Worm (Caenorhabditis elegans): ENCODE data around the gene sfxn-1.5.

The sfxn-1.5 gene

DNA sequence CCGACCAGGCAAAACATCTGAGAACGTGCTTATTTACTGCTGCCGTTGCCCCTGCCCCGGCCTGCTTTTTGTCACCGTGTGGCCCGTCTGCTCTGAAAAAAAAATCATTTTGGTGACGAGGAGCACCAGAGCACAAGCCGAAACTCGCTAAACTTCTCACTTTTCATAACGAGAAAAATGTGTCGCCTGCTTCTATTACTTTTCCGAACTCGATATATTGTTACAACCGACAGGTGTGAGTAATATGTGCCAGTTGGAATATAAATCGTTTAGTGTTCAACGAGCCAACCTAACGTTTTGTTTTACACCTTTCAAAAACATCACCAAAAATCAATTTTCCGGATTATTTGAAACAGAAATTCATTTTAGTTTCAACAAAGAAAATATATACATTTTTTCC, 23.7 kb downstream of the sfxn-1.5 start:
- TF ChIP-seq unc-39 (tag; optimal IDR thresholded peaks at IDR 0.05) (no peak), fos-1 (tag; optimal IDR thresholded peaks at IDR 0.05) (no peak), nhr-12 (tag; optimal IDR thresholded peaks at IDR 0.05) (no peak), elt-2 (tag; optimal IDR thresholded peaks at IDR 0.05) (no peak), elt-3 (tag; optimal IDR thresholded peaks at IDR 0.05) (no peak), ceh-16 (tag; optimal IDR thresholded peaks at IDR 0.05) (no peak), sea-2 (GFP tag; optimal IDR thresholded peaks at IDR 0.05) (no peak), ceh-82 (tag; optimal IDR thresholded peaks at IDR 0.05) (no peak), daf-12 (tag; optimal IDR thresholded peaks at IDR 0.05) (no peak), fkh-2 (tag; optimal IDR thresholded peaks at IDR 0.05) (no peak)

DNA sequence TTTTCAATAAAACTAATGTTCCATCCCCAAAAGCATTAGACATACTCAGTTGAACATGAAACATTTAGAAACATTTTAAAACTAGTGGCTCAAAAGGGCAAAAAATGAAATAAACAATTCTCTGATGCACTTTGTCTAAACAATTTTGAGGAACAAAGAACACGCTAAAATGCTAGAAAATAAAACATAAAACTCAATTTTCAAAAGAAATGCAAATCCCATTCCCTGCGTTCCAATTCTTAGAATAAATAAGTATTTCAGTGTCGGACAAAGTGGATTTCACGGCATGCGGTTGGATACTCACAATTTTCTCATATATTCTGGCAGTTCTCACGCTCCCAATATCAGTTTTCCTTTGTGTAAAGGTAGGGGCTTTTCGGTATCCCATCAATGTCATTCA, 28.2 kb downstream of the sfxn-1.5 start:
- no peak for TF ChIP-seq zag-1 (tag; optimal IDR thresholded peaks at IDR 0.05)
- TF ChIP-seq fkh-10 (GFP tag; optimal IDR thresholded peaks at IDR 0.05): peak; percentile 51

DNA sequence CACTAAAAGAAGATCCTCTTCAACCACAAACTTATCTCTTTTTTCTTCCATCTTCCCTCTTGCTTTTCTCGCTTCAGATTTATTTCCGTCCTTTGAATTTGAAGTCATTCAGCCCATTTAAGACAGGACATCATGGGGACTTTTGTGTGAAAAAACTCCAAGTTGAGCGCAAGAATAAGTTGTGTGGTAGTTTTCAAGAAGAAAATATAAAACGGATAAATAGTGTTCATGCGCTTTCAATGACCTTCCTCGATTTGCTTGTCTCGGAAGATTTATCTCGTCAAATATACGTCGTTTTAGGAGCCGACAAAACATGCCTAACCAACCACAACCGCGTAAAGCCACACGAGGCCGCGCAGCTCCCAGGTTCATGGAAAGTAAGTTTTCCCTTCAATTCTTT, 29.4 kb downstream of the sfxn-1.5 start, which contains the start of gene sto-6:
sto-6 (plus strand) TSS at position 301 of the 400 bp plus-strand sequence.
- no peak for TF ChIP-seq unc-39 (tag; optimal IDR thresholded peaks at IDR 0.05)
- no peak for TF ChIP-seq elt-3 (tag; optimal IDR thresholded peaks at IDR 0.05)
- TF ChIP-seq pha-4 (tag; optimal IDR thresholded peaks at IDR 0.05): no peak
- no peak for TF ChIP-seq aly-2 (tag; optimal IDR thresholded peaks at IDR 0.05)
- TF ChIP-seq sea-2 (GFP tag; optimal IDR thresholded peaks at IDR 0.05): no peak
- no peak for TF ChIP-seq mdl-1 (tag; optimal IDR thresholded peaks at IDR 0.05)
- TF ChIP-seq ceh-28 (tag; optimal IDR thresholded peaks at IDR 0.05): no peak
- TF ChIP-seq pqm-1 (tag; optimal IDR thresholded peaks at IDR 0.05): no peak
- TF ChIP-seq ZK546.5 (tag; optimal IDR thresholded peaks at IDR 0.05): no peak
- TF ChIP-seq lin-39 (tag; optimal IDR thresholded peaks at IDR 0.05): no peak

ce11 chrX:11630499-11630898, 31.0 kb downstream of the sfxn-1.5 start:
- TF ChIP-seq nhr-12 (tag; optimal IDR thresholded peaks at IDR 0.05) (no peak), fkh-10 (GFP tag; optimal IDR thresholded peaks at IDR 0.05) (peak; percentile 43)

DNA sequence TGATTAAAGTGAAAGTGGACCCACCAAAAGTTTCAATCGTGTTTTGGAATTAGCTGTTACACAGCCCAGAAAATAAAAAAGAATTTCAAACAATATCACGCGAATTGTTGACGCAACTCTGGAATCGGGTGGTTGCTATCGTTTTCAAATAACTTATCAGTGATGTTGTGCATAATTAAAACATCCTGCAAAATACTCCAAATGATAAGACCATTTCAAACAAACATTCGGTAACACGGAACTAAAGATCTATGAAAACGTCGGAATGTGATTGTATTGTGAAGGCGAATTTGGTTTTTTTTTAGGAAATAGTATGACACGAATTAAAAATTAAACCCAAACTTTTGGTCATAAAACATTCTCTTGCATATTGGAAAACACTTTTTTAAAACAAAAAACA, 32.9 kb downstream of the sfxn-1.5 start, which contains the start of gene spp-30:
spp-30 (minus strand) TSS at position 101 of the 400 bp plus-strand sequence.
- no peak for TF ChIP-seq skn-1 (tag; optimal IDR thresholded peaks at IDR 0.05)
- no peak for TF ChIP-seq mml-1 (tag; optimal IDR thresholded peaks at IDR 0.05)
- no peak for TF ChIP-seq fkh-2 (tag; optimal IDR thresholded peaks at IDR 0.05)
- no peak for TF ChIP-seq sea-2 (GFP tag; optimal IDR thresholded peaks at IDR 0.05)
- no peak for TF ChIP-seq snpc-4 (tag; optimal IDR thresholded peaks at IDR 0.05)
- TF ChIP-seq eor-1 (tag; optimal IDR thresholded peaks at IDR 0.05): no peak
- TF ChIP-seq ama-1 (optimal IDR thresholded peaks at IDR 0.05): no peak
- no peak for TF ChIP-seq tbx-2 (tag; optimal IDR thresholded peaks at IDR 0.05)
- TF ChIP-seq ceh-28 (tag; optimal IDR thresholded peaks at IDR 0.05): no peak
- no peak for TF ChIP-seq nhr-11 (tag; optimal IDR thresholded peaks at IDR 0.05)
- no peak for TF ChIP-seq unc-62 (GFP tag; optimal IDR thresholded peaks at IDR 0.05)
- no peak for TF ChIP-seq ztf-4 (tag; optimal IDR thresholded peaks at IDR 0.05)
- TF ChIP-seq nhr-76 (tag; optimal IDR thresholded peaks at IDR 0.05): no peak
- TF ChIP-seq lin-15B (tag; optimal IDR thresholded peaks at IDR 0.05): no peak
- TF ChIP-seq daf-12 (tag; optimal IDR thresholded peaks at IDR 0.05): no peak
- no peak for TF ChIP-seq fkh-10 (GFP tag; optimal IDR thresholded peaks at IDR 0.05)
- TF ChIP-seq jun-1 (tag; optimal IDR thresholded peaks at IDR 0.05): no peak
- no peak for TF ChIP-seq egl-5 (tag; optimal IDR thresholded peaks at IDR 0.05)

- TF ChIP-seq lsy-12 (tag; optimal IDR thresholded peaks at IDR 0.05): no peak
- no peak for TF ChIP-seq elt-1 (tag; optimal IDR thresholded peaks at IDR 0.05)
- TF ChIP-seq jun-1 (tag; optimal IDR thresholded peaks at IDR 0.05): no peak
- TF ChIP-seq unc-62 (GFP tag; optimal IDR thresholded peaks at IDR 0.05): no peak
- no peak for TF ChIP-seq nhr-12 (tag; optimal IDR thresholded peaks at IDR 0.05)
- TF ChIP-seq daf-12 (tag; optimal IDR thresholded peaks at IDR 0.05): no peak
- no peak for TF ChIP-seq tbx-2 (tag; optimal IDR thresholded peaks at IDR 0.05)
- TF ChIP-seq zag-1 (tag; optimal IDR thresholded peaks at IDR 0.05): no peak
- TF ChIP-seq eor-1 (tag; optimal IDR thresholded peaks at IDR 0.05): no peak
- no peak for TF ChIP-seq nhr-25 (tag; optimal IDR thresholded peaks at IDR 0.05)
- no peak for TF ChIP-seq lin-39 (tag; optimal IDR thresholded peaks at IDR 0.05)
- TF ChIP-seq unc-39 (tag; optimal IDR thresholded peaks at IDR 0.05): no peak
- no peak for TF ChIP-seq fkh-10 (GFP tag; optimal IDR thresholded peaks at IDR 0.05)
- no peak for TF ChIP-seq ama-1 (optimal IDR thresholded peaks at IDR 0.05)
- TF ChIP-seq pqm-1 (tag; optimal IDR thresholded peaks at IDR 0.05): no peak
- no peak for TF ChIP-seq sea-2 (GFP tag; optimal IDR thresholded peaks at IDR 0.05)
Measured at ce11 chrX:11627013-11627412, 34.4 kb downstream of the sfxn-1.5 start, which contains the start of gene twk-44. Gene twk-44 (minus strand): TSS chrX:11627113.

All from whole organism, L3 larva.